Worm (Caenorhabditis elegans): Measurements from ENCODE around the gene C15C8.8.
A peak's percentile ranks its signal among the peaks of the same experiment; 100 is the strongest.

Gene C15C8.8

ce11 chrV:12733465-12734248, 18.6 kb downstream of the C15C8.8 start, which contains the start of the genes dhs-21 and xbx-9:
TSS of gene dhs-21 (minus strand) at chrV:12733645.
TSS of gene xbx-9 (plus strand) at chrV:12734198.
- TF ChIP-seq lin-14 (GFP tag; optimal IDR thresholded peaks at IDR 0.05) (peak; percentile 31), nhr-90 (tag; optimal IDR thresholded peaks at IDR 0.05; ENCODE audit: poor library complexity) (peak; percentile 7), skn-1 (tag; optimal IDR thresholded peaks at IDR 0.05) (no peak), lsy-2 (tag; optimal IDR thresholded peaks at IDR 0.05) (peak in 1 of 2 experiments; percentile 26), blmp-1 (tag; optimal IDR thresholded peaks at IDR 0.05) (peak; percentile 48), mep-1 (tag; optimal IDR thresholded peaks at IDR 0.05) (no peak), fkh-4 (tag; optimal IDR thresholded peaks at IDR 0.05; ENCODE audit: borderline replicate concordance) (no peak), lin-35 (GFP tag; optimal IDR thresholded peaks at IDR 0.05) (peak in 1 of 2 experiments; percentile 39), nhr-20 (tag; optimal IDR thresholded peaks at IDR 0.05) (peak; percentile 43), nhr-71 (tag; optimal IDR thresholded peaks at IDR 0.05) (peak; percentile 35), unc-98 (GFP tag; IDR thresholded peaks at IDR 0.05) (no peak), jun-1 (tag; optimal IDR thresholded peaks at IDR 0.05) (no peak), elt-3 (tag; optimal IDR thresholded peaks at IDR 0.05) (peak in 4 of 6 experiments; percentile 32 to 88 (median 74)), elt-2 (tag; optimal IDR thresholded peaks at IDR 0.05) (peak; percentile 60), C16A3.4 (tag; optimal IDR thresholded peaks at IDR 0.05) (no peak)

DNA sequence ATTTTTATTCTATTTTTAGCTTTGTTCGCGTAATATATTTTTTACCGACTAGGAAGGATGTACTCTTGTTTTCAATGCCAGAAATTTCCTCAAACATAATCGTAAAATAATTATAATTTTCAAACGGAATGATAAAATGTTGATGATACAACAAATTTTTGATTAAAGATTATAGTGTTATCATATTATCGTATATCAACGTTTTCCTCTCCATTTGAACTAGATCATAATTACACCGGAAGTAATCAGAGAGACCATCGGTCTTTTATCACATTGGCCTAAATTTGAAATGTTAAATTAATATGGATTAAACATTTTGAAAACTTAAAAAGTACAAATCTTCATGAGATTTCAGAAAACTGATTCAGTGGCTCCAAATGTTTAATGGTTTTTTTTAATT, 19.6 kb downstream of the C15C8.8 start:
- TF ChIP-seq unc-98 (GFP tag; IDR thresholded peaks at IDR 0.05) (no peak), fos-1 (tag; optimal IDR thresholded peaks at IDR 0.05) (no peak), elt-2 (tag; optimal IDR thresholded peaks at IDR 0.05) (peak; percentile 80), jun-1 (tag; optimal IDR thresholded peaks at IDR 0.05) (peak; percentile 45), nhr-12 (tag; optimal IDR thresholded peaks at IDR 0.05) (no peak), elt-3 (tag; optimal IDR thresholded peaks at IDR 0.05) (peak in 2 of 6 experiments; percentile 11 to 29), nhr-85 (tag) (peak; percentile 69), efl-1 (optimal IDR thresholded peaks at IDR 0.05) (no peak), efl-1 (GFP tag; optimal IDR thresholded peaks at IDR 0.05 in 1 of 2) (peak in 1 of 2 experiments; percentile 2)

DNA sequence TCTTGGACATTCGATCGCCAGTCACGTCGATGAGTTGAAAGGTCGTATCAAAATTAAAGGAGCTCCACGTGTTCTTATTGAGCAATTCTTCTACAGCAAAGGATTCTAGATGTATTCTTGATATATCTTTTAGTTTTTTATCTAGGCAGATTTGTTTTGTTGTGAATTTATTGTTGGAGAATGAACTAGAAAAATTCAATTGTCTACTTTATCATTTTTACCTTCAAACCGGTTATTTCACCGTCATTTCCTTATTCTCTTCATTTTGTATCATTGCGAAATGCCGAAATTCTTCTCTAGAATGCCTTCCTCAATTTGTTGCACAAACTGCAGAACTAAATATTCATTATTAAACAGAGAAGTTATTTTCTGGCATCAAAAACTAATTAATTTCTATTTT, 23.1 kb downstream of the C15C8.8 start, which contains the start of gene R11D1.10:
R11D1.10 (plus strand) TSS at position 301 of the 400 bp plus-strand sequence.
- TF ChIP-seq efl-1 (optimal IDR thresholded peaks at IDR 0.05) (no peak), efl-1 (GFP tag; optimal IDR thresholded peaks at IDR 0.05 in 1 of 2) (peak in 1 of 2 experiments; percentile 70), xbp-1 (tag; optimal IDR thresholded peaks at IDR 0.05) (no peak)

DNA sequence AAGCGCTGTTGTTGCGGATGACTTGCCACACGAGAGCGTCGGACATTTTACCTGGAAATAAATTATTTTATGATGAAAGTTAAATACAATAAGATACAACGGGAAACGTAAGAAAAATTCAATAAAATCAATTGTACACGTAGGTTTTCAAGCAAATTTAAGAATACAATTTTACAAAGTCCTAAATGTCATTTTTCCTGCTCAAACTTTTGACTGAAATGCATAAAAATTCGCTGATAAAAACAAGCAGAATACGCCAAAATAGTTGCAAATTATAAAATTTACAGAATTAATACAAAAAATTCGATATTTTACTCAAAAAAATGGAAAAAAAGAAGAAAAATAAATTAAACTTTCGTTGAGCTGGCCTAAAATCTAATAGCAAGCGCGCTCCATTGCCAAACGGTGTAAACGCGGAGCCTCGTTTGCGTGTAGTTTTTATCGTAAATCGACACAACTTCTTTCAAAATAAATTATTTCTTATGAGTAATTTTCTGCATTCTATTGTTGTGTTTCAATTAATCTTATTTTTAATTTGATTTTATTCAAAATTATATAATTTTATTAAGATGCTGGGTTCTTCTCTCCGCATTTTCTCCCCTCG, 24.1 kb downstream of the C15C8.8 start, which contains the start of the genes rpl-28 and mrpl-49:
rpl-28 (minus strand) TSS at position 51 of the 604 bp plus-strand sequence.
mrpl-49 (plus strand) TSS at position 570 of the 604 bp plus-strand sequence.
- peak; percentile 85 for TF ChIP-seq unc-130 (tag; optimal IDR thresholded peaks at IDR 0.05)
- peak; percentile 61 for TF ChIP-seq ceh-90 (tag; optimal IDR thresholded peaks at IDR 0.05)
- TF ChIP-seq alr-1 (tag; optimal IDR thresholded peaks at IDR 0.05; ENCODE audit: borderline replicate concordance), result peak; percentile 1
- TF ChIP-seq nhr-47 (tag; optimal IDR thresholded peaks at IDR 0.05), result peak; percentile 90
- TF ChIP-seq lin-14 (GFP tag; optimal IDR thresholded peaks at IDR 0.05), result peak; percentile 95
- peak; percentile 95 for TF ChIP-seq C16A3.4 (tag; optimal IDR thresholded peaks at IDR 0.05)
- peak; percentile 93 for TF ChIP-seq nhr-85 (tag)
- no peak for TF ChIP-seq unc-98 (GFP tag; IDR thresholded peaks at IDR 0.05)
- TF ChIP-seq pqm-1 (tag; optimal IDR thresholded peaks at IDR 0.05), result no peak
- no peak for TF ChIP-seq sptf-1 (tag; optimal IDR thresholded peaks at IDR 0.05)
- TF ChIP-seq aha-1 (tag; optimal IDR thresholded peaks at IDR 0.05), result no peak
- no peak for TF ChIP-seq unc-30 (tag; optimal IDR thresholded peaks at IDR 0.05)
- TF ChIP-seq efl-1 (optimal IDR thresholded peaks at IDR 0.05), result peak; percentile 86 to 87
- peak; percentile 84 to 98 for TF ChIP-seq efl-1 (GFP tag; optimal IDR thresholded peaks at IDR 0.05 in 1 of 2)
- TF ChIP-seq tbx-2 (tag; optimal IDR thresholded peaks at IDR 0.05), result peak; percentile 83
- peak; percentile 81 for TF ChIP-seq lin-13 (GFP tag; optimal IDR thresholded peaks at IDR 0.05)
- TF ChIP-seq isw-1 (GFP tag; IDR thresholded peaks at IDR 0.05), result peak; percentile 87
- peak; percentile 97 for TF ChIP-seq mep-1 (tag; optimal IDR thresholded peaks at IDR 0.05)
- TF ChIP-seq sup-37 (GFP tag; optimal IDR thresholded peaks at IDR 0.05), result no peak
- TF ChIP-seq nhr-19 (GFP tag; conservative IDR thresholded peaks at IDR 0.05), result peak; percentile 86
- peak; percentile 85 to 92 for TF ChIP-seq lin-35 (GFP tag; optimal IDR thresholded peaks at IDR 0.05)
- peak; percentile 93 for TF ChIP-seq snu-23 (GFP tag; optimal IDR thresholded peaks at IDR 0.05)
- TF ChIP-seq unc-86 (tag; optimal IDR thresholded peaks at IDR 0.05), result peak; percentile 72
- TF ChIP-seq tlp-1 (tag; optimal IDR thresholded peaks at IDR 0.05), result no peak
- TF ChIP-seq fkh-8 (tag; optimal IDR thresholded peaks at IDR 0.05), result peak; percentile 94
- TF ChIP-seq pag-3 (tag; optimal IDR thresholded peaks at IDR 0.05; ENCODE audit: borderline replicate concordance, insufficient read depth), result no peak
- no peak for TF ChIP-seq Y116A8C.19 (tag; optimal IDR thresholded peaks at IDR 0.05; ENCODE audit: borderline replicate concordance)
- TF ChIP-seq ets-5 (GFP tag; IDR thresholded peaks at IDR 0.05), result no peak
- no peak for TF ChIP-seq egl-27 (tag; optimal IDR thresholded peaks at IDR 0.05)
- TF ChIP-seq skn-1 (tag; optimal IDR thresholded peaks at IDR 0.05), result peak; percentile 93

Data from whole organism, L1 larva.